Worm (Caenorhabditis elegans): ENCODE measurements around the gene F18H3.4.

F18H3.4 gene

DNA sequence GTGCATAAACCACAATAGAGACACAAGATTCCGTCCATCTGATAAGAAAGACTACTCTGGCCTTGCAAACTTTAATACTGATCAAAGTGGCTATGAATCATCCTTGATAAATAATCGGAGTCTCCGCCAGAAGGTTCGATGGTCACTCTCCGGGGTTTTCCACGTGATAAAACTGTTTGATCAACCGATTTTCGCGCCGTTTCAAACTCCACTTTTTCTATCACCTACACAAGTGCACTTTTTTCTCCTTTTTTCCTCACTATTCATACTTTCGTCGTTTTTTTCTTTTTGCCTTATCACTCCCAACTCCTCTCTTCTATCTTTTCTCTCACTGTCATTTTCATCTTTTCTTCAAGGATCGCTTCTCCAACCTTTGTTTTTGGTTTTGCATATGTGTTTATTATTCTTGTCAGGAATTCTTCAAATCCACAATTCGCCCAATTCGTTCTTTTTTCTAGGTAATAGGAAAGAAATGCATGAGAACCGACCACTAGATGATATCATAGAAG is at the start of gene F18H3.4 (continued):
- no peak for TF ChIP-seq arid-1 (GFP tag; conservative IDR thresholded peaks at IDR 0.05)
- TF ChIP-seq lir-3 (tag; optimal IDR thresholded peaks at IDR 0.05), result no peak
- peak; percentile 66 for TF ChIP-seq mep-1 (tag; optimal IDR thresholded peaks at IDR 0.05)
- TF ChIP-seq F49E8.2 (tag; optimal IDR thresholded peaks at IDR 0.05; ENCODE audit: borderline replicate concordance), result no peak
- TF ChIP-seq nhr-111 (GFP tag; optimal IDR thresholded peaks at IDR 0.05), result no peak
- TF ChIP-seq mes-2 (tag; optimal IDR thresholded peaks at IDR 0.05; ENCODE audit: poor library complexity, severe bottlenecking), result peak; percentile 43
- no peak for TF ChIP-seq ceh-62 (tag; optimal IDR thresholded peaks at IDR 0.05)
- no peak for TF ChIP-seq egl-27 (tag; optimal IDR thresholded peaks at IDR 0.05)
- TF ChIP-seq lsy-2 (tag; optimal IDR thresholded peaks at IDR 0.05), result peak in 1 of 2 experiments; percentile 60
- no peak for TF ChIP-seq lim-7 (GFP tag; IDR thresholded peaks at IDR 0.05)
- no peak for TF ChIP-seq egl-43 (GFP tag; IDR thresholded peaks at IDR 0.05)
- no peak for TF ChIP-seq cey-2 (tag; optimal IDR thresholded peaks at IDR 0.05; ENCODE audit: borderline replicate concordance, insufficient read depth)
- TF ChIP-seq php-3 (GFP tag; IDR thresholded peaks at IDR 0.05), result peak; percentile 95
- peak; percentile 65 for TF ChIP-seq nhr-10 (tag; optimal IDR thresholded peaks at IDR 0.05)
- TF ChIP-seq daf-19 (GFP tag; conservative IDR thresholded peaks at IDR 0.05), result no peak
- TF ChIP-seq madf-5 (GFP tag; IDR thresholded peaks at IDR 0.05), result no peak
- no peak for TF ChIP-seq zag-1 (tag; optimal IDR thresholded peaks at IDR 0.05)
- peak; percentile 95 for TF ChIP-seq nhr-77 (tag; optimal IDR thresholded peaks at IDR 0.05)
- no peak for TF ChIP-seq lin-39 (tag; optimal IDR thresholded peaks at IDR 0.05)
- TF ChIP-seq F26F4.8 (GFP tag; conservative IDR thresholded peaks at IDR 0.05), result no peak
- no peak for TF ChIP-seq skn-1 (tag; optimal IDR thresholded peaks at IDR 0.05)
- no peak for TF ChIP-seq Y105C5A.15 (GFP tag; IDR thresholded peaks at IDR 0.05)
- TF ChIP-seq hlh-11 (tag; optimal IDR thresholded peaks at IDR 0.05), result peak; percentile 96
- no peak for TF ChIP-seq duxl-1 (tag; optimal IDR thresholded peaks at IDR 0.05; ENCODE audit: poor library complexity)
- TF ChIP-seq dpl-1 (GFP tag; optimal IDR thresholded peaks at IDR 0.05), result peak; percentile 48
- TF ChIP-seq T26A8.4 (GFP tag; IDR thresholded peaks at IDR 0.05), result peak; percentile 46; the same call in 1 of the 2 replicates
- no peak for TF ChIP-seq snpc-4 (tag; optimal IDR thresholded peaks at IDR 0.05)
- no peak for TF ChIP-seq aha-1 (tag)
- peak; percentile 25; the same call in 1 of the 2 replicates for TF ChIP-seq nhr-42 (GFP tag; IDR thresholded peaks at IDR 0.05)
- no peak for TF ChIP-seq dmd-8 (GFP tag; IDR thresholded peaks at IDR 0.05)
- TF ChIP-seq nhr-25 (tag; optimal IDR thresholded peaks at IDR 0.05; ENCODE audit: borderline replicate concordance, insufficient read depth), result no peak
- TF ChIP-seq ceh-32 (tag; optimal IDR thresholded peaks at IDR 0.05; ENCODE audit: poor library complexity), result no peak
- no peak for TF ChIP-seq lin-15B (tag; optimal IDR thresholded peaks at IDR 0.05)
- no peak for TF ChIP-seq vab-7 (GFP tag; IDR thresholded peaks at IDR 0.05)
- no peak for TF ChIP-seq ztf-11 (tag; optimal IDR thresholded peaks at IDR 0.05)
- peak in 1 of 2 experiments; percentile 69 for TF ChIP-seq daf-16 (GFP tag; optimal IDR thresholded peaks at IDR 0.05)
- TF ChIP-seq daf-16 (tag; optimal IDR thresholded peaks at IDR 0.05), result peak; percentile 87
- no peak for TF ChIP-seq nhr-11 (tag; optimal IDR thresholded peaks at IDR 0.05)
- TF ChIP-seq sdz-12 (GFP tag; optimal IDR thresholded peaks at IDR 0.05), result no peak
- TF ChIP-seq pqm-1 (tag; optimal IDR thresholded peaks at IDR 0.05), result peak; percentile 61
- no peak for TF ChIP-seq tag-97 (GFP tag; IDR thresholded peaks at IDR 0.05)
- TF ChIP-seq mxl-2 (GFP tag; conservative IDR thresholded peaks at IDR 0.05), result no peak
- TF ChIP-seq ama-1 (optimal IDR thresholded peaks at IDR 0.05), result no peak
- TF ChIP-seq nhr-76 (tag; optimal IDR thresholded peaks at IDR 0.05), result peak; percentile 30
- TF ChIP-seq fkh-10 (GFP tag; optimal IDR thresholded peaks at IDR 0.05), result no peak
- peak; percentile 68; the same call in 1 of the 2 replicates for TF ChIP-seq saeg-2 (GFP tag; IDR thresholded peaks at IDR 0.05)
- TF ChIP-seq jun-1 (tag; optimal IDR thresholded peaks at IDR 0.05), result peak; percentile 48
- no peak for TF ChIP-seq aly-2 (tag; optimal IDR thresholded peaks at IDR 0.05)
- no peak for TF ChIP-seq ces-1 (GFP tag; optimal IDR thresholded peaks at IDR 0.05)
- TF ChIP-seq unc-62 (GFP tag; optimal IDR thresholded peaks at IDR 0.05 in 1 of 2), result peak in 1 of 2 experiments; percentile 72
- TF ChIP-seq unc-62 (tag; optimal IDR thresholded peaks at IDR 0.05), result no peak
- TF ChIP-seq mdl-1 (tag; optimal IDR thresholded peaks at IDR 0.05), result peak; percentile 12 to 77
